Fruit fly (Drosophila melanogaster) whole organism, adult: ENCODE data around the gene skd.
A peak's percentile ranks its signal among the peaks of the same experiment; 100 is the strongest.

ENCODE experiments used
- CG11617 ChIP-seq: fragments of 200-800 bp; sonication (Bioruptor generic); optimal IDR thresholded peaks from 2 replicates; lab custom pipeline; 2017; ENCODE audit warnings: mild to moderate bottlenecking, missing biosample characterization, missing genetic modification reagents, missing genetic modification characterization
- CG12768 ChIP-seq: fragments of 200-800 bp; sonication (Bioruptor generic); optimal IDR thresholded peaks from 2 replicates; lab custom pipeline; 2017; ENCODE audit warnings: missing biosample characterization, missing genetic modification characterization, mild to moderate bottlenecking, moderate library complexity, missing genetic modification reagents
- CG14711 ChIP-seq: fragments of 200-800 bp; sonication (Bioruptor generic); optimal IDR thresholded peaks from 2 replicates; lab custom pipeline; 2018; ENCODE audit warnings: missing biosample characterization, mild to moderate bottlenecking, missing genetic modification characterization, moderate library complexity
- CG1620 ChIP-seq: fragments of 200-800 bp; sonication (Bioruptor generic); optimal IDR thresholded peaks from 2 replicates; lab custom pipeline; 2016; ENCODE audit warnings: missing biosample characterization, missing genetic modification characterization
- CG33017 ChIP-seq: fragments of 200-800 bp; sonication (Bioruptor generic); optimal IDR thresholded peaks from 2 replicates; lab custom pipeline; 2018; ENCODE audit warnings: missing biosample characterization, mild to moderate bottlenecking, missing genetic modification characterization, moderate library complexity
- CG5204 ChIP-seq: fragments of 200-800 bp; sonication (Bioruptor generic); optimal IDR thresholded peaks from 2 replicates; lab custom pipeline; 2016; ENCODE audit warnings: missing biosample characterization, missing genetic modification characterization
- CG7045 ChIP-seq: fragments of 200-800 bp; sonication (Bioruptor generic); optimal IDR thresholded peaks from 2 replicates; lab custom pipeline; 2017; ENCODE audit warnings: missing biosample characterization, mild to moderate bottlenecking, missing genetic modification characterization
- CG7101 ChIP-seq: fragments of 200-800 bp; sonication (Bioruptor generic); optimal IDR thresholded peaks from 2 replicates; lab custom pipeline; 2018; ENCODE audit warnings: missing biosample characterization, mild to moderate bottlenecking, missing genetic modification characterization, moderate library complexity
- Clk ChIP-seq: fragments of 200-800 bp; sonication (Bioruptor generic); optimal IDR thresholded peaks from 2 replicates; lab custom pipeline; 2017; ENCODE audit warnings: missing biosample characterization, missing genetic modification characterization
- Crg-1 ChIP-seq: fragments of 200-800 bp; sonication (Bioruptor generic); optimal IDR thresholded peaks from 2 replicates; lab custom pipeline; 2016; ENCODE audit warnings: missing biosample characterization, missing genetic modification characterization
- Hr96 ChIP-seq: fragments of 200-800 bp; sonication (Bioruptor generic); optimal IDR thresholded peaks from 2 replicates; lab custom pipeline; 2016; ENCODE audit warnings: missing biosample characterization, missing genetic modification characterization
- Mnt ChIP-seq: fragments of 200-800 bp; sonication (Bioruptor generic); optimal IDR thresholded peaks from 2 replicates; lab custom pipeline; 2016; ENCODE audit warnings: missing biosample characterization, mild to moderate bottlenecking, missing genetic modification characterization
- bab1 ChIP-seq: fragments of 200-800 bp; sonication (Bioruptor generic); optimal IDR thresholded peaks from 3 replicates; lab custom pipeline; 2019; ENCODE audit warnings: missing biosample characterization, mild to moderate bottlenecking, missing genetic modification characterization, moderate library complexity
- cic ChIP-seq: fragments of 200-800 bp; sonication (Bioruptor generic); optimal IDR thresholded peaks from 2 replicates; lab custom pipeline; 2017; ENCODE audit warnings: missing biosample characterization, mild to moderate bottlenecking, missing genetic modification characterization, moderate library complexity
- cnc ChIP-seq, 2 experiments: fragments of >200 bp; optimal IDR thresholded peaks; 2 replicates each; lab custom pipeline; 2017
- kay ChIP-seq: fragments of 200-800 bp; sonication (Bioruptor generic); peaks from one replicate; lab custom pipeline; 2016; ENCODE audit warnings: missing biosample characterization, missing genetic modification characterization, borderline replicate concordance
- ovo ChIP-seq: fragments of 200-800 bp; sonication (Bioruptor generic); optimal IDR thresholded peaks from 2 replicates; lab custom pipeline; 2016; ENCODE audit warnings: missing biosample characterization, missing genetic modification characterization
- pad ChIP-seq: fragments of 200-800 bp; sonication (Bioruptor generic); optimal IDR thresholded peaks from 3 replicates; lab custom pipeline; 2017; ENCODE audit warnings: missing biosample characterization, missing genetic modification characterization, mild to moderate bottlenecking, moderate library complexity, missing genetic modification reagents
- tj ChIP-seq: fragments of 200-800 bp; sonication (Bioruptor generic); optimal IDR thresholded peaks from 3 replicates; lab custom pipeline; 2017; ENCODE audit warnings: missing biosample characterization, mild to moderate bottlenecking, missing genetic modification characterization, moderate library complexity
- toe ChIP-seq: fragments of 200-800 bp; sonication (Bioruptor generic); optimal IDR thresholded peaks from 2 replicates; lab custom pipeline; 2016; ENCODE audit warnings: missing biosample characterization, missing genetic modification characterization

Gene skd

DNA sequence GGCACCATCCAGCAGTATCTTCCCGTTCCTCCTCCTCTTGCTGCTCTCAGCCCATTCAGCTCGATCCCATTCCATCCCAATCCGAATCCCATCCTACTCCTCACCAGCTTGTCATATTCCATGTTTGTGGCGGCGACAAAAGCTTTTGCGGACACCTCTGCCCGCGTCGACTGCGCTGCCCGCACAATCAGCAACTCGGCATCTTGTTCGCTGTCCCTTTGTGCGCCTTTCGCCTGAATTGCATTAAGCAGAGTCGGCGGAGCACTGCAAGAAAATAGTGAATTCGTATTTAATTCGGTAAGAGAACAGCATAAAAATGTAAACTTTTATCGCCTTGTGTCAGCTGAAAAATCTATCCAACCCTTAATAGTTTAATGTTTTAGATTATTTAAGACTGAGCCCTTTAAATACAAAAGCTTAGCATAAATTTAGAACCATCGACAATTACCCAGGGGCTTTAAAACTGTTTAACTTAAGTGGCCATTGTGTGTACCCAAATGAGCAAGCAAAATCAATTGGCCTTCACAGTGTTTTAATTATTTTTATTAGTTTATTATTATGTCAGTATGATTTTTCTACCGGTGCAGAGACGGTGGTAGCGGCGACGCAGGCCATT, 76.6 kb downstream of the skd start:
- TF ChIP-seq tj, result peak; percentile 91
- TF ChIP-seq CG5204, result no peak

DNA sequence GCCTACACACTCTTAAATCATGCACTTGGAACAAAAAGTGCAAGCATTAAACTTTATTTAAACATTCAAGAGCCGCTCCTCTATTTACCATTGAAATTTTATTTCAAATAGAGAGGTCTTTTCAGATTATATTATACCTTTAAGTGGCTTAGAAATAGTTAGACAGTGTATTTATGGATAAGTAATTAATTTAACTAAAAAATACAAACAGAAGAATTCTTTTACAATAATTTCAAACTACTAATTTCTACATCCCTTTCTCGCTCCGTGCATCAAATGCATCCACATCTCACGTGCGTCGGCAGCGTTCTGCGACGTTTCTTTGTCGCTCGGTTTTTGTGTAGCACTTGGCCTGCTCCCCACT, 77.1 kb downstream of the skd start:
- TF ChIP-seq kay (peak; percentile 52), CG12768 (GFP tag; lab: Kevin White, UChicago) (peak; percentile 36), Mnt (GFP tag; lab: Kevin White, UChicago) (peak; percentile 28), CG1620 (GFP tag; lab: Kevin White, UChicago) (no peak), CG7045 (GFP tag; lab: Kevin White, UChicago) (peak; percentile 65), Crg-1 (GFP tag; lab: Kevin White, UChicago) (no peak), Hr96 (GFP tag; lab: Kevin White, UChicago) (peak; percentile 65), ovo (GFP tag; lab: Kevin White, UChicago) (no peak), pad (GFP tag; lab: Kevin White, UChicago) (peak; percentile 38), CG14711 (tag; lab: Kevin White, UChicago) (peak; percentile 61), tj (no peak), cnc (optimal IDR thresholded peaks at IDR 0.05; lab: Kevin White, UChicago) (no peak), Clk (GFP tag; lab: Kevin White, UChicago) (peak; percentile 1), toe (GFP tag; lab: Kevin White, UChicago) (peak; percentile 53), cic (GFP tag; lab: Kevin White, UChicago) (no peak), CG33017 (tag; lab: Kevin White, UChicago) (peak; percentile 58), CG7101 (peak; percentile 81), CG5204 (peak; percentile 59), bab1 (GFP tag; lab: Kevin White, UChicago) (peak; percentile 8), CG11617 (GFP tag; lab: Kevin White, UChicago) (peak; percentile 46)

DNA sequence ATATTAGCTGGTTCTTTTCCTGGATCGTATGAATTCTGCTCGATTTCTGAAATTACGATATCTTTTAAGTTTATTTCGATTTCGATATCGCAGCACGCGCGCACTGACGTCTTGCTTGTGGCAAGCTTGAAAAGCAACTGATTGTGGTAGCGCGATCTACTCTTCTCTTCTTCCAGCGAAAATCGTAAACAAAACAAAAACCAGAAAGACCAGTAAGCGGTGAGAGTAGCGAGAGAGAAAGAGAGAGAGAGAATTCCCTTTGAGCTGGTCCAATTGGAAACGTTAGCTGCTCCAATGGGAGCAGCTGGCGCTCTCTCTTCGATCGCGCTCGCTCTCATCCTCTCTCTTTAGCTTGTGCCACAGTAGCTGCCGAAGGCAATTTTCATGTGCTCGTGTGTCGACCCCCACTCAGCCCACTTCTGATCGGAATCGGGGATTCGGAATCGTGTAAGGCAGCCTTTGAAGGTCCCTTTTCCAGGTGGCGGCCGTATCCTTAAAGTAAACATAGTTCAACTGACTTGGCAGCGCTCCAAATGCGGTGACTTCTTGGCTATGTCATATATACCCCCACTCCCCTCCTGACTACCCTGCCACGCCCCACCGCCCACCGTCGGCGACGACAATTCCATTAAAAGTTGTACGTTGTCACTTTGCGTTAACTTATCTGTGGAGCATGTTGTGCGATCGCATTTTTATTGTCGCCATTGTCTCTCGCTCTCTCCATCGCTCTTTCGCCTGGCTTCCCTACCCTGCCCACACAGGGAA, 77.7 kb downstream of the skd start, which contains the start of gene fng:
TSS of gene fng (minus strand) at position 142 of the 765 bp plus-strand sequence.
- TF ChIP-seq tj (peak; percentile 5), cic (GFP tag; lab: Kevin White, UChicago) (no peak), Mnt (GFP tag; lab: Kevin White, UChicago) (peak; percentile 14), bab1 (GFP tag; lab: Kevin White, UChicago) (peak; percentile 5)

DNA sequence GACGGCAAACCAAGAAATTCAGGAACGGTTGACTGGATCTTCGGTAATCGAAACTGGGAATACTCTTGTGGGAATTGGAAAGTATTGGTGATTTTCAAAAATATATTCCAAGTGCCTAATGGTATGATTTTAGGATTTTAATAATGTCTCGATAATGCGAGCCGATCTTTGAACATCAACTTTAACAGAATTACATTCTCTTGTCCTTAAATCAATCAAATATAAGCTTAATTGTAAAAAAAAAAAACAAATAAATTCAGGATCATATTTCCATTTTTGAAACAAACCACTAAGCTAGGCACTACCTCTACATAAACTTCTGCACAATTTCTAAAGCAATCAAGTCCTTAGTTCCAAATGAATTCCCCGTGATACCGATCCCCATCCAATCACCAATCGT, 78.8 kb downstream of the skd start:
- TF ChIP-seq cnc (optimal IDR thresholded peaks at IDR 0.05; lab: Kevin White, UChicago) (no peak), CG5204 (no peak), tj (no peak), pad (GFP tag; lab: Kevin White, UChicago) (no peak), CG1620 (GFP tag; lab: Kevin White, UChicago) (no peak), bab1 (GFP tag; lab: Kevin White, UChicago) (no peak), CG33017 (tag; lab: Kevin White, UChicago) (no peak), cic (GFP tag; lab: Kevin White, UChicago) (no peak), kay (no peak), toe (GFP tag; lab: Kevin White, UChicago) (no peak), Crg-1 (GFP tag; lab: Kevin White, UChicago) (no peak)

dm6 chr3L:20946944-20947343, 80.3 kb downstream of the skd start:
- TF ChIP-seq tj (peak; percentile 98), bab1 (GFP tag; lab: Kevin White, UChicago) (peak; percentile 22), Mnt (GFP tag; lab: Kevin White, UChicago) (no peak)

DNA sequence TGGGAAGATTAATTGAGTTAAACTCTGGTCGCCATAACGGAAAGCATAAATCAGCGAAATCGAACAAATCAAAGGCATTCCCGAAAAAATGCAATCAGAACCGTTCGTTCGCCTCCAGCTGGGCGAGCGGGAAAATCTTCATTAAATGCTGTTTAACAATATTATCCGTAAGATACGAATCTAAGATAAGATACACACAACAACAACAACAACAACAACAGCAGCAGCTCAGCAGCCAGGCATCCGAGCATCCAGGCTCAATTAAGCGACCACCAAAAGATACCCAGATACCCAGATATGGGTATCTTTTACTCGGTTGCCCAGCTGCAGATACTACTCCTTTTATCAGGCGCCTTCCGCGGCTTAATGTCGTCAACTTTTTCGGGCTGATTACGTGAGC, 81.2 kb downstream of the skd start:
- no peak for TF ChIP-seq CG5204

dm6 chr3L:20944180-20944579, 83.1 kb downstream of the skd start:
- TF ChIP-seq CG33017 (tag; lab: Kevin White, UChicago) (no peak), kay (no peak), CG7101 (no peak), CG7045 (GFP tag; lab: Kevin White, UChicago) (no peak), toe (GFP tag; lab: Kevin White, UChicago) (no peak), cnc (optimal IDR thresholded peaks at IDR 0.05; lab: Kevin White, UChicago) (no peak), cic (GFP tag; lab: Kevin White, UChicago) (no peak), pad (GFP tag; lab: Kevin White, UChicago) (no peak), CG5204 (no peak), bab1 (GFP tag; lab: Kevin White, UChicago) (no peak), CG11617 (GFP tag; lab: Kevin White, UChicago) (no peak), Mnt (GFP tag; lab: Kevin White, UChicago) (no peak)
